Worm (Caenorhabditis elegans): ENCODE data around the gene pals-26.

DNA sequence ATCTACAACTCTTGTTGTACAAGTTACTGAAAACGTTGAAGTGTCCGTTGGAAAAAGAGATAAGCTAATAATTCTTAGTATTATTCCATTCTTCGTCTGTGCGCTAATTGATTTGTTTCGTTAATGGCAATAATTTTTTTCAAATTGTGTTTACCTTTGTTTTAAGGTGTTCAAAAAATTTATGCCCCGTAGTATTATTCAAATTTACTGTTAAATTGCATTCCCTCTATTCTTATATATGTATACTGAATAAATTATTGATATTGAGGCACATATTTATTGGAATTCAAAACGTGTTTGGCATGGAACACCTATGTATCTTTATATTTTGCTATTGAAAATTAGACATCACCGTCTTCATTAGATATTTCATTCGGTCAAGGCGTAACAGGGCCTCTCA is at the start of gene pals-26:
- TF ChIP-seq snpc-4 (GFP tag; optimal IDR thresholded peaks at IDR 0.05), result no peak
- TF ChIP-seq snpc-4 (tag; optimal IDR thresholded peaks at IDR 0.05), result no peak
- no peak for TF ChIP-seq Y79H2A.3 (GFP tag; conservative IDR thresholded peaks at IDR 0.05)
- no peak for TF ChIP-seq ztf-28 (GFP tag; IDR thresholded peaks at IDR 0.05)
- TF ChIP-seq him-1 (tag; optimal IDR thresholded peaks at IDR 0.05), result no peak
- TF ChIP-seq tbx-9 (tag; optimal IDR thresholded peaks at IDR 0.05; ENCODE audit: borderline replicate concordance), result no peak
- no peak for TF ChIP-seq lin-35 (GFP tag; optimal IDR thresholded peaks at IDR 0.05)
- no peak for TF ChIP-seq madf-10 (tag; optimal IDR thresholded peaks at IDR 0.05)
- no peak for TF ChIP-seq ekl-4 (GFP tag; IDR thresholded peaks at IDR 0.05)
- no peak for TF ChIP-seq aptf-2 (GFP tag; conservative IDR thresholded peaks at IDR 0.05)
- TF ChIP-seq mxl-1 (tag; optimal IDR thresholded peaks at IDR 0.05), result no peak

All from whole organism, young adult.